Fruit fly (Drosophila melanogaster): ENCODE results near the gene ntc.

ntc gene

dm6 chr3L:3765782-3766520 lies 40.3 kb downstream of the ntc start (continued):
- TF ChIP-seq cato (GFP tag; optimal IDR thresholded peaks at IDR 0.05; ENCODE audit: borderline replicate concordance) (no peak), CG7357 (GFP tag; IDR thresholded peaks at IDR 0.05) (peak; percentile 62; the same call in 1 of the 3 replicates), vnd (GFP tag; IDR thresholded peaks at IDR 0.05; ENCODE audit: partially characterized antibody) (no peak), ash1 (GFP tag; optimal IDR thresholded peaks at IDR 0.05) (no peak), Fer2 (tag; optimal IDR thresholded peaks at IDR 0.05) (peak; percentile 17), Dfd (GFP tag; optimal IDR thresholded peaks at IDR 0.05) (no peak), ATbp (GFP tag; optimal IDR thresholded peaks at IDR 0.05) (peak; percentile 60), Dek (tag; optimal IDR thresholded peaks at IDR 0.05) (peak; percentile 78), ranshi (GFP tag; IDR thresholded peaks at IDR 0.05) (peak; percentile 72), CG15479 (GFP tag; optimal IDR thresholded peaks at IDR 0.05) (no peak), CG17829 (tag; optimal IDR thresholded peaks at IDR 0.05) (peak; percentile 71), ase (GFP tag; IDR thresholded peaks at IDR 0.05) (no peak), ato (GFP tag; IDR thresholded peaks at IDR 0.05; ENCODE audit: partially characterized antibody) (no peak), gsb-n (tag; optimal IDR thresholded peaks at IDR 0.05) (peak; percentile 20), CG1602 (GFP tag; optimal IDR thresholded peaks at IDR 0.05) (peak; percentile 39), CG11398 (GFP tag; optimal IDR thresholded peaks at IDR 0.05) (peak; percentile 9), tll (GFP tag; optimal IDR thresholded peaks at IDR 0.05) (no peak), CG10462 (GFP tag; optimal IDR thresholded peaks at IDR 0.05) (peak; percentile 23), dmrt11E (tag; optimal IDR thresholded peaks at IDR 0.05) (peak; percentile 27), GATAe (GFP tag; conservative IDR thresholded peaks at IDR 0.05) (no peak), sim (GFP tag; IDR thresholded peaks at IDR 0.05) (no peak), CG14860 (GFP tag; IDR thresholded peaks at IDR 0.05; ENCODE audit: partially characterized antibody) (no peak), CG2120 (GFP tag; optimal IDR thresholded peaks at IDR 0.05) (peak; percentile 76), Neu2 (GFP tag; optimal IDR thresholded peaks at IDR 0.05; ENCODE audit: borderline replicate concordance) (no peak), CG17359 (tag; optimal IDR thresholded peaks at IDR 0.05) (peak; percentile 84), sd (tag; optimal IDR thresholded peaks at IDR 0.05) (peak; percentile 56), cg (GFP tag; optimal IDR thresholded peaks at IDR 0.05) (no peak), ara (GFP tag; IDR thresholded peaks at IDR 0.05) (peak; percentile 56), CG9727 (GFP tag; optimal IDR thresholded peaks at IDR 0.05) (peak; percentile 75), ab (GFP tag; optimal IDR thresholded peaks at IDR 0.05) (no peak), fd96Cb (tag; optimal IDR thresholded peaks at IDR 0.05) (peak; percentile 55), ssp (GFP tag; IDR thresholded peaks at IDR 0.05) (peak; percentile 70), corto (GFP tag; optimal IDR thresholded peaks at IDR 0.05) (peak; percentile 3), NC2β (GFP tag; optimal IDR thresholded peaks at IDR 0.05) (peak; percentile 18), Dll (GFP tag; IDR thresholded peaks at IDR 0.05; ENCODE audit: partially characterized antibody) (no peak), h (optimal IDR thresholded peaks at IDR 0.05) (no peak), CG17568 (GFP tag; optimal IDR thresholded peaks at IDR 0.05) (peak; percentile 8), Nf-YA (GFP tag; IDR thresholded peaks at IDR 0.05) (peak; percentile 52), zfh2 (GFP tag; optimal IDR thresholded peaks at IDR 0.05) (peak; percentile 38), HLHmδ (GFP tag; optimal IDR thresholded peaks at IDR 0.05) (no peak), CG12236 (GFP tag; optimal IDR thresholded peaks at IDR 0.05) (no peak), CG10147 (GFP tag; optimal IDR thresholded peaks at IDR 0.05) (peak; percentile 36), klu (GFP tag; IDR thresholded peaks at IDR 0.05) (no peak), Hsf (GFP tag; optimal IDR thresholded peaks at IDR 0.05) (peak; percentile 50), ems (GFP tag; optimal IDR thresholded peaks at IDR 0.05) (peak; percentile 2), ttk (GFP tag; IDR thresholded peaks at IDR 0.05) (peak; percentile 66), so (GFP tag; IDR thresholded peaks at IDR 0.05) (peak; percentile 44), CG13894 (tag; optimal IDR thresholded peaks at IDR 0.05) (peak; percentile 64), CG14441 (GFP tag; IDR thresholded peaks at IDR 0.05) (peak; percentile 79)
